Fruit fly (Drosophila melanogaster) whole organism, pupa: Measurements from ENCODE around the gene lush.

Experiments
- CG8301 ChIP-seq: fragments of 200-800 bp; sonication (Bioruptor generic); optimal IDR thresholded peaks from 2 replicates; lab custom pipeline; 2018; ENCODE audit warnings: missing biosample characterization, mild to moderate bottlenecking, missing genetic modification characterization
- EcR ChIP-seq: fragments of 200-800 bp; sonication (Bioruptor generic); optimal IDR thresholded peaks from 3 replicates; lab custom pipeline; 2019; ENCODE audit warnings: missing biosample characterization, missing genetic modification characterization, mild to moderate bottlenecking, moderate library complexity, missing genetic modification reagents
- Pif1A ChIP-seq: fragments of 200-800 bp; sonication (Bioruptor generic); optimal IDR thresholded peaks from 3 replicates; lab custom pipeline; 2016; ENCODE audit warnings: missing biosample characterization, missing genetic modification characterization
- Pif1B ChIP-seq: fragments of 200-800 bp; sonication (Bioruptor generic); optimal IDR thresholded peaks from 3 replicates; lab custom pipeline; 2016; ENCODE audit warnings: missing biosample characterization, missing genetic modification characterization

DNA sequence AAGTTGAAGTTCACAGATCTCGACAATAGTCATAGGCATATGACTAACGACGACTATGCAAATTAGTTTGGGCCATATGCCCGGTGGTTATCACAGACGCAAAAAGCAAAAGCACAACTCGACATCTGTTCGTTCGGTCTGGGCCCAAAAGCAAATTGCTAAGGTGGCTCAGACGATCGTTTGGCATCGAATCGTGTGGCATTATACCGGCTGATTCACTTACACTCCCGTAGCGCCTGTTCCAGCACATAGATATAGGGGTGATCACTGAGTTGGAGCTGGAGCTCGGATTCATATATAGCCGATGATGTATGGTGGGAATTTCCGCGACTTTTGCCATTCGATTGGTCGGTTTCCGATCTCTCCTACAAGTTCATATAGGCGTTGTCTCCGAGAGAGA lies 39.8 kb downstream of the lush start:
- no peak for TF ChIP-seq EcR
- no peak for TF ChIP-seq Pif1A
- no peak for TF ChIP-seq CG8301 (tag; lab: Kevin White, UChicago)
- TF ChIP-seq Pif1B, result no peak
